Worm (Caenorhabditis elegans) whole organism, L4 larva: ENCODE data around the gene sel-12.
A peak's percentile ranks its signal among the peaks of the same experiment; 100 is the strongest.

Source experiments
- aha-1 ChIP-seq: fragments of 150-350 bp; peaks from one replicate; lab custom pipeline; 2014; ENCODE audit warnings: missing biosample characterization, missing genetic modification characterization
- ama-1 ChIP-seq: fragments of 150-350 bp; optimal IDR thresholded peaks from 2 replicates; lab custom pipeline; 2014; ENCODE audit warnings: inconsistent platforms, mixed read lengths
- arid-1 ChIP-seq: fragments of 200-800 bp; sonication (Bioruptor generic); conservative IDR thresholded peaks from 2 replicates; pipeline ENCODE4 v1.3.6; 2022; ENCODE audit warnings: missing genetic modification reagents, missing genetic modification characterization, missing compliant biosample characterization
- ceh-32 ChIP-seq: sonication (generic microtip); optimal IDR thresholded peaks from 2 replicates; lab custom pipeline; 2016; ENCODE audit warnings: mild to moderate bottlenecking, missing genetic modification characterization, missing compliant biosample characterization; ENCODE audit not compliant: poor library complexity
- cey-2 ChIP-seq: sonication (generic microtip); optimal IDR thresholded peaks from 3 replicates; lab custom pipeline; 2017; ENCODE audit warnings: missing genetic modification characterization, mild to moderate bottlenecking, missing compliant biosample characterization, antibody characterized with exemption, borderline replicate concordance; ENCODE audit not compliant: insufficient read depth
- daf-16 ChIP-seq, 3 experiments: sonication (generic microtip); optimal IDR thresholded peaks; 2 replicates each; lab custom pipeline; 2016 to 2017; ENCODE audit warnings: missing genetic modification characterization in 3 of 3, missing genetic modification reagents in 3 of 3, mild to moderate bottlenecking in 2 of 3, missing compliant biosample characterization in 2 of 3, missing biosample characterization in 1 of 3, moderate library complexity in 1 of 3
- dmd-6 ChIP-seq: fragments of 200-800 bp; sonication (Bioruptor generic); IDR thresholded peaks from 2 replicates; pipeline ENCODE4 v1.3.6; 2022; ENCODE audit warnings: missing genetic modification reagents, missing genetic modification characterization, missing compliant biosample characterization
- dmd-8 ChIP-seq: fragments of 200-800 bp; sonication (Bioruptor generic); IDR thresholded peaks from 2 replicates; pipeline ENCODE4 v1.3.6; 2022; ENCODE audit warnings: missing genetic modification characterization, missing compliant biosample characterization
- dpl-1 ChIP-seq: fragments of 150-350 bp; optimal IDR thresholded peaks from 2 replicates; lab custom pipeline; 2014; ENCODE audit warnings: missing biosample characterization, missing genetic modification reagents, missing genetic modification characterization
- duxl-1 ChIP-seq: sonication (generic microtip); optimal IDR thresholded peaks from 2 replicates; lab custom pipeline; 2016; ENCODE audit warnings: mild to moderate bottlenecking, missing genetic modification characterization, moderate library complexity, missing compliant biosample characterization; ENCODE audit not compliant: poor library complexity
- dve-1 ChIP-seq: sonication (generic microtip); optimal IDR thresholded peaks from 2 replicates; lab custom pipeline; 2017; ENCODE audit warnings: antibody characterized with exemption, mild to moderate bottlenecking, missing genetic modification characterization, missing compliant biosample characterization; ENCODE audit not compliant: insufficient read depth
- fkh-10 ChIP-seq: fragments of 150-350 bp; optimal IDR thresholded peaks from 2 replicates; lab custom pipeline; 2014; ENCODE audit warnings: missing biosample characterization, missing genetic modification reagents, missing genetic modification characterization
- fos-1 ChIP-seq: fragments of 150-350 bp; optimal IDR thresholded peaks from 2 replicates; lab custom pipeline; 2014; ENCODE audit warnings: missing biosample characterization, missing genetic modification characterization
- hlh-11 ChIP-seq: fragments of 200-800 bp; sonication (Bioruptor generic); optimal IDR thresholded peaks from 2 replicates; lab custom pipeline; 2018; ENCODE audit warnings: mild to moderate bottlenecking, missing genetic modification characterization, missing compliant biosample characterization
- hmg-1.1 ChIP-seq: fragments of 200-800 bp; sonication (Bioruptor generic); IDR thresholded peaks from 2 replicates; pipeline ENCODE4 v1.3.6; 2022; ENCODE audit warnings: missing genetic modification reagents, missing genetic modification characterization, missing compliant biosample characterization
- jun-1 ChIP-seq: fragments of 150-350 bp; optimal IDR thresholded peaks from 2 replicates; lab custom pipeline; 2014; ENCODE audit warnings: missing biosample characterization, missing genetic modification reagents, missing genetic modification characterization
- lim-7 ChIP-seq: fragments of 200-800 bp; sonication (Bioruptor generic); IDR thresholded peaks from 2 replicates; pipeline ENCODE4 v1.3.6; 2022; ENCODE audit warnings: missing genetic modification characterization, missing compliant biosample characterization
- lin-1 ChIP-seq: fragments of 200-800 bp; sonication (Bioruptor generic); IDR thresholded peaks from 2 replicates; pipeline ENCODE4 v1.3.6; 2022; ENCODE audit warnings: missing genetic modification reagents, missing genetic modification characterization, missing compliant biosample characterization
- lin-13 ChIP-seq: fragments of 150-350 bp; optimal IDR thresholded peaks from 2 replicates; lab custom pipeline; 2014; ENCODE audit warnings: missing biosample characterization, missing genetic modification reagents, missing genetic modification characterization
- lin-29 ChIP-seq: fragments of 200-800 bp; sonication (Bioruptor generic); IDR thresholded peaks from 2 replicates; pipeline ENCODE4 v1.3.6; 2022; ENCODE audit warnings: missing genetic modification reagents, missing genetic modification characterization, missing compliant biosample characterization
- lin-38 ChIP-seq: fragments of 200-800 bp; sonication (Bioruptor generic); IDR thresholded peaks from 2 replicates; pipeline ENCODE4 v1.3.6; 2022; ENCODE audit warnings: missing genetic modification reagents, missing genetic modification characterization, missing compliant biosample characterization
- lir-3 ChIP-seq: sonication (generic microtip); optimal IDR thresholded peaks from 2 replicates; lab custom pipeline; 2016; ENCODE audit warnings: mild to moderate bottlenecking, missing genetic modification characterization, missing compliant biosample characterization
- lsy-2 ChIP-seq, 2 experiments: fragments of 150-350 bp in 1 of 2; sonication (generic microtip) in 1 of 2; optimal IDR thresholded peaks; 2 replicates each; lab custom pipeline; 2014 to 2017; ENCODE audit warnings: missing biosample characterization in 2 of 2, missing genetic modification characterization in 2 of 2
- mdl-1 ChIP-seq, 2 experiments: fragments of 150-350 bp in 1 of 2; sonication (generic microtip) in 1 of 2; optimal IDR thresholded peaks; 2 replicates each; lab custom pipeline; 2014 to 2017; ENCODE audit warnings: missing biosample characterization in 2 of 2, missing genetic modification characterization in 2 of 2
- mes-2 ChIP-seq: sonication (generic microtip); optimal IDR thresholded peaks from 2 replicates; lab custom pipeline; 2016; ENCODE audit warnings: missing genotype, mild to moderate bottlenecking, missing genetic modification characterization, missing compliant biosample characterization; ENCODE audit not compliant: poor library complexity, severe bottlenecking
- mxl-3 ChIP-seq: fragments of 200-800 bp; sonication (Bioruptor generic); optimal IDR thresholded peaks from 2 replicates; lab custom pipeline; 2018; ENCODE audit warnings: mild to moderate bottlenecking, missing genetic modification characterization, missing compliant biosample characterization
- nhr-11 ChIP-seq: fragments of 150-350 bp; optimal IDR thresholded peaks from 2 replicates; lab custom pipeline; 2014; ENCODE audit warnings: missing biosample characterization, missing genetic modification characterization
- nhr-111 ChIP-seq: fragments of 200-800 bp; sonication (Bioruptor generic); optimal IDR thresholded peaks from 2 replicates; lab custom pipeline; 2018; ENCODE audit warnings: mild to moderate bottlenecking, missing genetic modification characterization, missing compliant biosample characterization
- nhr-25 ChIP-seq: sonication (generic microtip); optimal IDR thresholded peaks from 2 replicates; lab custom pipeline; 2017; ENCODE audit warnings: missing genetic modification characterization, mild to moderate bottlenecking, missing compliant biosample characterization, antibody characterized with exemption, moderate library complexity, borderline replicate concordance; ENCODE audit not compliant: insufficient read depth
- nhr-48 ChIP-seq: sonication (generic microtip); optimal IDR thresholded peaks from 2 replicates; lab custom pipeline; 2016; ENCODE audit warnings: mild to moderate bottlenecking, missing genetic modification characterization, missing compliant biosample characterization
- nhr-6 ChIP-seq: fragments of 150-350 bp; optimal IDR thresholded peaks from 2 replicates; lab custom pipeline; 2014; ENCODE audit warnings: missing biosample characterization, missing genetic modification characterization
- nhr-76 ChIP-seq: fragments of 150-350 bp; optimal IDR thresholded peaks from 2 replicates; lab custom pipeline; 2014; ENCODE audit warnings: missing biosample characterization, missing genetic modification characterization
- pha-4 ChIP-seq, 2 experiments: fragments of 150-350 bp in 1 of 2; fragments of 200-800 bp in 1 of 2; sonication (Bioruptor generic) in 1 of 2; IDR thresholded peaks in 1 of 2; optimal IDR thresholded peaks in 1 of 2; 2 replicates each; pipeline versions ENCODE4 v1.3.6 to Lab custom; 2014 to 2022; ENCODE audit warnings: missing genetic modification characterization in 2 of 2, missing genetic modification reagents in 2 of 2, missing biosample characterization in 1 of 2, missing compliant biosample characterization in 1 of 2
- php-3 ChIP-seq: fragments of 200-800 bp; sonication (Bioruptor generic); IDR thresholded peaks from 2 replicates; pipeline ENCODE4 v1.3.6; 2022; ENCODE audit warnings: missing genetic modification reagents, missing genetic modification characterization, missing compliant biosample characterization
- rbr-2 ChIP-seq: sonication (generic microtip); optimal IDR thresholded peaks from 2 replicates; lab custom pipeline; 2016; ENCODE audit warnings: missing genotype, missing genetic modification characterization, missing compliant biosample characterization
- saeg-2 ChIP-seq: fragments of 200-800 bp; sonication (Bioruptor generic); IDR thresholded peaks from 2 replicates; pipeline ENCODE4 v1.3.6; 2022; ENCODE audit warnings: missing genetic modification reagents, missing genetic modification characterization, missing compliant biosample characterization
- sdz-12 ChIP-seq: fragments of 200-800 bp; sonication (Bioruptor generic); optimal IDR thresholded peaks from 2 replicates; lab custom pipeline; 2018; ENCODE audit warnings: mild to moderate bottlenecking, missing genetic modification characterization, missing compliant biosample characterization
- spr-3 ChIP-seq: fragments of 200-800 bp; sonication (Bioruptor generic); optimal IDR thresholded peaks from 2 replicates; lab custom pipeline; 2018; ENCODE audit warnings: mild to moderate bottlenecking, missing genetic modification characterization, missing compliant biosample characterization
- unc-62 ChIP-seq, 3 experiments: fragments of 150-350 bp in 1 of 3; sonication (generic microtip); optimal IDR thresholded peaks in 2 of 3; peaks in 1 of 3; 1 replicate in 1 of 3; 2 replicates in 2 of 3; lab custom pipeline; 2014 to 2017; ENCODE audit warnings: missing biosample characterization in 3 of 3, missing genetic modification characterization in 3 of 3, missing genetic modification reagents in 3 of 3, missing genotype in 1 of 3
- zfp-2 ChIP-seq: sonication (generic microtip); optimal IDR thresholded peaks from 2 replicates; lab custom pipeline; 2016; ENCODE audit warnings: mild to moderate bottlenecking, missing genetic modification characterization, missing compliant biosample characterization
- zfp-3 ChIP-seq: fragments of 200-800 bp; sonication (Bioruptor generic); conservative IDR thresholded peaks from 2 replicates; pipeline ENCODE4 v1.3.6; 2022; ENCODE audit warnings: missing genetic modification reagents, missing genetic modification characterization, missing compliant biosample characterization
- ztf-7 ChIP-seq: fragments of 150-350 bp; optimal IDR thresholded peaks from 2 replicates; lab custom pipeline; 2014; ENCODE audit warnings: missing biosample characterization, missing genetic modification characterization

sel-12 gene

ce11 chrX:912564-912963 is 3.1 kb upstream of the sel-12 start:
- TF ChIP-seq sdz-12 (no peak), php-3 (GFP tag; lab: Robert Waterston, UW) (no peak), unc-62 (GFP tag; optimal IDR thresholded peaks at IDR 0.05 in 1 of 2; lab: Kevin White, UChicago) (peak in 1 of 2 experiments; percentile 95), unc-62 (tag; optimal IDR thresholded peaks at IDR 0.05; lab: Kevin White, UChicago) (no peak), saeg-2 (no peak), zfp-2 (tag; lab: Kevin White, UChicago) (no peak)

- no peak for TF ChIP-seq cey-2 (tag; lab: Kevin White, UChicago)
- no peak for TF ChIP-seq nhr-76 (tag; lab: Kevin White, UChicago)
Measured at ce11 chrX:912990-913389, 2.7 kb upstream of the sel-12 start, which contains the start of gene F35H12.6. F35H12.6 (plus strand) TSS chrX:913290.

- TF ChIP-seq ama-1 (lab: Kevin White, UChicago) (no peak), dmd-8 (GFP tag; lab: Robert Waterston, UW) (no peak)
- TF ChIP-seq, all 104 proteins: peak for 0
Measured at ce11 chrX:918097-918496, 2.4 kb downstream of the sel-12 start, which contains the start of gene F35H12.5. F35H12.5 (plus strand) TSS chrX:918397.

ce11 chrX:924495-925008 is 8.9 kb downstream of the sel-12 start, which contains the start of the genes pifk-1 and tbc-11:
pifk-1 (minus strand) TSS chrX:924511.
tbc-11 (plus strand) TSS chrX:924958.
- TF ChIP-seq hlh-11 (peak; percentile 71), ztf-7 (tag; lab: Kevin White, UChicago) (no peak), aha-1 (tag; lab: Kevin White, UChicago) (no peak), fos-1 (tag; lab: Kevin White, UChicago) (no peak), php-3 (GFP tag; lab: Robert Waterston, UW) (no peak), duxl-1 (no peak), nhr-48 (tag; lab: Kevin White, UChicago) (no peak), lin-38 (GFP tag; lab: Robert Waterston, UW) (peak; percentile 80), lsy-2 (tag; optimal IDR thresholded peaks at IDR 0.05; lab: Kevin White, UChicago) (peak in 1 of 2 experiments; percentile 70), spr-3 (GFP tag; lab: Kevin White, UChicago) (no peak), ceh-32 (tag; lab: Kevin White, UChicago) (no peak), mdl-1 (tag; optimal IDR thresholded peaks at IDR 0.05; lab: Kevin White, UChicago) (peak in 1 of 2 experiments; percentile 55), dmd-6 (GFP tag; lab: Robert Waterston, UW) (peak; percentile 40; the same call in 1 of the 2 replicates), lin-29 (GFP tag; lab: Robert Waterston, UW) (no peak), nhr-11 (tag; lab: Kevin White, UChicago) (no peak), rbr-2 (tag; lab: Kevin White, UChicago) (no peak), lin-13 (GFP tag; lab: Kevin White, UChicago) (peak; percentile 40), nhr-25 (tag; lab: Kevin White, UChicago) (peak; percentile 39), nhr-111 (no peak), dmd-8 (GFP tag; lab: Robert Waterston, UW) (0 out of 2 replicates have a peak, but pooled peaks have one; percentile 25), mes-2 (peak; percentile 79), lim-7 (GFP tag; lab: Robert Waterston, UW) (no peak), nhr-6 (tag; lab: Kevin White, UChicago) (peak; percentile 26), zfp-3 (no peak), dpl-1 (GFP tag; lab: Kevin White, UChicago) (peak; percentile 40), daf-16 (GFP tag; optimal IDR thresholded peaks at IDR 0.05; lab: Kevin White, UChicago) (no peak), daf-16 (tag; optimal IDR thresholded peaks at IDR 0.05; lab: Kevin White, UChicago) (peak; percentile 82), pha-4 (GFP tag; IDR thresholded peaks at IDR 0.05; lab: Robert Waterston, UW) (no peak), pha-4 (tag; optimal IDR thresholded peaks at IDR 0.05; lab: Kevin White, UChicago) (peak; percentile 95), lir-3 (no peak), dve-1 (tag; lab: Kevin White, UChicago) (peak; percentile 82), hmg-1.1 (0 out of 2 replicates have a peak, but pooled peaks have one; percentile 14), mxl-3 (GFP tag; lab: Kevin White, UChicago) (peak; percentile 16), fkh-10 (no peak), jun-1 (tag; lab: Kevin White, UChicago) (no peak), lin-1 (GFP tag; lab: Robert Waterston, UW) (no peak), arid-1 (GFP tag; lab: Robert Waterston, UW) (0 out of 2 replicates have a peak, but pooled peaks have one; percentile 41)
